Fruit fly (Drosophila melanogaster) whole organism, adult: ENCODE measurements around the gene nAChRalpha7.

Source experiments
- CG11617 ChIP-seq: fragments of 200-800 bp; sonication (Bioruptor generic); optimal IDR thresholded peaks from 2 replicates; lab custom pipeline; 2017; ENCODE audit warnings: mild to moderate bottlenecking, missing biosample characterization, missing genetic modification reagents, missing genetic modification characterization
- CG12768 ChIP-seq: fragments of 200-800 bp; sonication (Bioruptor generic); optimal IDR thresholded peaks from 2 replicates; lab custom pipeline; 2017; ENCODE audit warnings: missing biosample characterization, missing genetic modification characterization, mild to moderate bottlenecking, moderate library complexity, missing genetic modification reagents
- CG14711 ChIP-seq: fragments of 200-800 bp; sonication (Bioruptor generic); optimal IDR thresholded peaks from 2 replicates; lab custom pipeline; 2018; ENCODE audit warnings: missing biosample characterization, mild to moderate bottlenecking, missing genetic modification characterization, moderate library complexity
- CG1620 ChIP-seq: fragments of 200-800 bp; sonication (Bioruptor generic); optimal IDR thresholded peaks from 2 replicates; lab custom pipeline; 2016; ENCODE audit warnings: missing biosample characterization, missing genetic modification characterization
- CG33017 ChIP-seq: fragments of 200-800 bp; sonication (Bioruptor generic); optimal IDR thresholded peaks from 2 replicates; lab custom pipeline; 2018; ENCODE audit warnings: missing biosample characterization, mild to moderate bottlenecking, missing genetic modification characterization, moderate library complexity
- CG7045 ChIP-seq: fragments of 200-800 bp; sonication (Bioruptor generic); optimal IDR thresholded peaks from 2 replicates; lab custom pipeline; 2017; ENCODE audit warnings: missing biosample characterization, mild to moderate bottlenecking, missing genetic modification characterization
- Clk ChIP-seq: fragments of 200-800 bp; sonication (Bioruptor generic); optimal IDR thresholded peaks from 2 replicates; lab custom pipeline; 2017; ENCODE audit warnings: missing biosample characterization, missing genetic modification characterization
- Mnt ChIP-seq: fragments of 200-800 bp; sonication (Bioruptor generic); optimal IDR thresholded peaks from 2 replicates; lab custom pipeline; 2016; ENCODE audit warnings: missing biosample characterization, mild to moderate bottlenecking, missing genetic modification characterization
- cic ChIP-seq: fragments of 200-800 bp; sonication (Bioruptor generic); optimal IDR thresholded peaks from 2 replicates; lab custom pipeline; 2017; ENCODE audit warnings: missing biosample characterization, mild to moderate bottlenecking, missing genetic modification characterization, moderate library complexity
- cnc ChIP-seq, 2 experiments: fragments of >200 bp; optimal IDR thresholded peaks; 2 replicates each; lab custom pipeline; 2017
- kay ChIP-seq: fragments of 200-800 bp; sonication (Bioruptor generic); peaks from one replicate; lab custom pipeline; 2016; ENCODE audit warnings: missing biosample characterization, missing genetic modification characterization, borderline replicate concordance
- ovo ChIP-seq: fragments of 200-800 bp; sonication (Bioruptor generic); optimal IDR thresholded peaks from 2 replicates; lab custom pipeline; 2016; ENCODE audit warnings: missing biosample characterization, missing genetic modification characterization
- tj ChIP-seq: fragments of 200-800 bp; sonication (Bioruptor generic); optimal IDR thresholded peaks from 3 replicates; lab custom pipeline; 2017; ENCODE audit warnings: missing biosample characterization, mild to moderate bottlenecking, missing genetic modification characterization, moderate library complexity
- toe ChIP-seq: fragments of 200-800 bp; sonication (Bioruptor generic); optimal IDR thresholded peaks from 2 replicates; lab custom pipeline; 2016; ENCODE audit warnings: missing biosample characterization, missing genetic modification characterization

DNA sequence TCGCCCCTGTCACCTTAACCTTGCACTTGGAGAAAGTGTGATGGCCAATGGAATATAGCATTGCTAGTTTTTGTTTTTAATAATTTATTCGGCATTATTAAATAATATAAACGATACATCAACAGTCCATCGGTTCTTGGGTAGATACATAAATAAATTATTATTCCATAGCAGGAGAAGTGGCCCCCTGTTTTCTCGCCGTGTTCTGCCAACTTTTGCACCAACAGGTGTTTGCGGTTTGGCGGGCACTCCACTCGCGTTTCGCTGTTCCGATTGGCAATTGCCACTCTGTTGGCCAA, 24.5 kb downstream of the nAChRalpha7 start:
- peak; percentile 69 for TF ChIP-seq Clk (GFP tag; lab: Kevin White, UChicago)
- TF ChIP-seq Mnt = peak; percentile 88
- peak; percentile 87 for TF ChIP-seq CG7045 (GFP tag; lab: Kevin White, UChicago)
- peak; percentile 77 for TF ChIP-seq kay (GFP tag; lab: Kevin White, UChicago)
- TF ChIP-seq toe (GFP tag; lab: Kevin White, UChicago) = peak; percentile 66
- TF ChIP-seq cnc (optimal IDR thresholded peaks at IDR 0.05; lab: Kevin White, UChicago) = no peak
- peak; percentile 42 for TF ChIP-seq cic
- peak; percentile 82 for TF ChIP-seq CG12768 (GFP tag; lab: Kevin White, UChicago)
- TF ChIP-seq CG1620 = peak; percentile 83
- TF ChIP-seq CG11617 (GFP tag; lab: Kevin White, UChicago) = peak; percentile 91
- peak; percentile 89 for TF ChIP-seq CG33017
- peak; percentile 83 for TF ChIP-seq CG14711 (tag; lab: Kevin White, UChicago)
- peak; percentile 73 for TF ChIP-seq ovo (GFP tag; lab: Kevin White, UChicago)
- TF ChIP-seq tj (GFP tag; lab: Kevin White, UChicago) = peak; percentile 80
